Worm (Caenorhabditis elegans) whole organism, midembryonic: Measurements from ENCODE around the gene Y66C5A.1.

Experiments used
- T22C8.4 ChIP-seq: fragments of 200-800 bp; sonication (Bioruptor generic); IDR thresholded peaks from 2 replicates; pipeline ENCODE4 v1.3.6; 2022; ENCODE audit warnings: missing genetic modification characterization, missing compliant biosample characterization
- cog-1 ChIP-seq: sonication (generic microtip); optimal IDR thresholded peaks from 2 replicates; lab custom pipeline; 2016; ENCODE audit warnings: missing genetic modification characterization, missing compliant biosample characterization
- flt-1 ChIP-seq: fragments of 200-800 bp; sonication (Bioruptor generic); IDR thresholded peaks from 2 replicates; pipeline ENCODE4 v1.3.6; 2022; ENCODE audit warnings: missing genetic modification characterization, missing compliant biosample characterization
- klf-2 ChIP-seq: fragments of 200-800 bp; sonication (Bioruptor generic); conservative IDR thresholded peaks from 2 replicates; pipeline ENCODE4 v1.3.6; 2022; ENCODE audit warnings: missing genetic modification reagents, missing genetic modification characterization, missing compliant biosample characterization
- med-1 ChIP-seq: sonication (generic microtip); optimal IDR thresholded peaks from 2 replicates; lab custom pipeline; 2017; ENCODE audit warnings: missing genetic modification characterization, mild to moderate bottlenecking, missing compliant biosample characterization, antibody characterized with exemption, missing genetic modification reagents; ENCODE audit not compliant: insufficient read depth
- ref-1 ChIP-seq: fragments of 200-800 bp; sonication (Bioruptor generic); conservative IDR thresholded peaks from 2 replicates; pipeline ENCODE4 v1.3.6; 2022; ENCODE audit warnings: missing genetic modification reagents, missing genetic modification characterization, missing compliant biosample characterization
- tab-1 ChIP-seq: fragments of 200-800 bp; sonication (Bioruptor generic); IDR thresholded peaks from 2 replicates; pipeline ENCODE4 v1.3.6; 2022; ENCODE audit warnings: missing genetic modification characterization, missing compliant biosample characterization
- ztf-23 ChIP-seq: fragments of 200-800 bp; sonication (Bioruptor generic); IDR thresholded peaks from 2 replicates; pipeline ENCODE4 v1.3.6; 2022; ENCODE audit warnings: missing genetic modification reagents, missing genetic modification characterization, missing compliant biosample characterization
- ztf-29 ChIP-seq: fragments of 200-800 bp; sonication (Bioruptor generic); IDR thresholded peaks from 2 replicates; pipeline ENCODE4 v1.3.6; 2022; ENCODE audit warnings: missing genetic modification reagents, missing genetic modification characterization, missing compliant biosample characterization

DNA sequence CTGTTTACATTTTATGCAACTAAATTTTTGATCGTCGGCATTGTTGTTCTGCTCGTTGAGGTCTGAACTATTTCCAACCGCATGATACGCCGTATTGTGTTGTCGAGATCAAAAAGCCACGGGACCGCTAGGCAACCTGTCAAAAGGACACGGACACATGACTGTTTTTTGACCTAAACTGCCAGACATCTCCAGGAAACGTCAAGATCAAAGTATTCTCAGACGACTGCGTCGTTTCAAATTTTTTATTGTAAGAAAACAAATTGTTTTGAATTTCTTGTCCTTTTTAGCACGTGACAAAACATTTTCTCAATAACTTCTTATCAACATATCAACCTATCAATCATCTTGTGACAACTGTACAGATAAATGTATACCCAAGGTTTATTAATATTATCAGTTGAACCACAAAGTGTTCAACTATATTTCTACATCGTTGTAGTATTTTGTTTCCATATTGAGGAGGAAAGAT, 46.8 kb upstream of the Y66C5A.1 start:
- no peak for TF ChIP-seq T22C8.4
- no peak for TF ChIP-seq ztf-29 (GFP tag; lab: Robert Waterston, UW)
- no peak for TF ChIP-seq med-1
- TF ChIP-seq ref-1 (GFP tag; lab: Robert Waterston, UW) = no peak
- TF ChIP-seq ztf-23 = no peak
- no peak for TF ChIP-seq flt-1
- no peak for TF ChIP-seq cog-1 (tag; lab: Kevin White, UChicago)
- TF ChIP-seq klf-2 (GFP tag; lab: Robert Waterston, UW) = no peak
- no peak for TF ChIP-seq tab-1 (GFP tag; lab: Robert Waterston, UW)
